Fruit fly (Drosophila melanogaster): Measurements from ENCODE around the gene CG14969.

The CG14969 gene

dm6 chr3L:3338028-3338855 is 3.5 kb upstream of the CG14969 start:
- TF ChIP-seq NFAT (GFP tag; IDR thresholded peaks at IDR 0.05) (0 out of 2 replicates have a peak, but pooled peaks have one; percentile 21), CG34422 (GFP tag; IDR thresholded peaks at IDR 0.05) (0 out of 3 replicates have a peak, but pooled peaks have one; percentile 26), kni (GFP tag; optimal IDR thresholded peaks at IDR 0.05) (peak; percentile 29), tna (GFP tag; IDR thresholded peaks at IDR 0.05; ENCODE audit: partially characterized antibody) (peak; percentile 15; the same call in 1 of the 2 replicates), nom (GFP tag; optimal IDR thresholded peaks at IDR 0.05) (peak; percentile 31), chinmo (GFP tag; IDR thresholded peaks at IDR 0.05; ENCODE audit: partially characterized antibody) (peak; percentile 77; the same call in 2 of the 4 replicates), nmo (GFP tag; optimal IDR thresholded peaks at IDR 0.05) (no peak), sens (GFP tag) (peak; percentile 52), sd (tag; optimal IDR thresholded peaks at IDR 0.05) (peak; percentile 97), CG6654 (GFP tag; optimal IDR thresholded peaks at IDR 0.05) (peak; percentile 94), Oli (tag; optimal IDR thresholded peaks at IDR 0.05) (no peak), CG3726 (GFP tag; IDR thresholded peaks at IDR 0.05) (no peak), Ets65A (GFP tag) (peak; percentile 67), Med (GFP tag) (peak; percentile 66), corto (GFP tag; optimal IDR thresholded peaks at IDR 0.05) (no peak), crol (GFP tag; IDR thresholded peaks at IDR 0.05) (peak; percentile 78), org-1 (GFP tag; optimal IDR thresholded peaks at IDR 0.05) (no peak), cad (GFP tag; optimal IDR thresholded peaks at IDR 0.05) (peak; percentile 54), CG42726 (GFP tag; IDR thresholded peaks at IDR 0.05; ENCODE audit: partially characterized antibody) (0 out of 2 replicates have a peak, but pooled peaks have one; percentile 19), CG17802 (tag; optimal IDR thresholded peaks at IDR 0.05) (peak; percentile 62), ato (GFP tag; IDR thresholded peaks at IDR 0.05; ENCODE audit: partially characterized antibody) (0 out of 2 replicates have a peak, but pooled peaks have one; percentile 25), CG4360 (GFP tag; IDR thresholded peaks at IDR 0.05) (peak; percentile 19; the same call in 1 of the 2 replicates), oc (tag; optimal IDR thresholded peaks at IDR 0.05) (peak; percentile 75), grau (tag; optimal IDR thresholded peaks at IDR 0.05) (peak; percentile 34), chm (GFP tag; IDR thresholded peaks at IDR 0.05) (peak; percentile 38; the same call in 1 of the 2 replicates), Lhr (GFP tag; optimal IDR thresholded peaks at IDR 0.05) (no peak), HLH4C (GFP tag; IDR thresholded peaks at IDR 0.05; ENCODE audit: partially characterized antibody) (0 out of 3 replicates have a peak, but pooled peaks have one; percentile 29), vvl (GFP tag; IDR thresholded peaks at IDR 0.05) (0 out of 2 replicates have a peak, but pooled peaks have one; percentile 7)

dm6 chr3L:3337345-3337928 is 2.7 kb upstream of the CG14969 start:
- TF ChIP-seq cad (GFP tag; optimal IDR thresholded peaks at IDR 0.05), result peak; percentile 4
- 0 out of 2 replicates have a peak, but pooled peaks have one; percentile 50 for TF ChIP-seq chm (GFP tag; IDR thresholded peaks at IDR 0.05)
- peak; percentile 88 for TF ChIP-seq psq (GFP tag; optimal IDR thresholded peaks at IDR 0.05)
- peak; percentile 9 for TF ChIP-seq Med (GFP tag)
- no peak for TF ChIP-seq jigr1 (GFP tag; IDR thresholded peaks at IDR 0.05)
- peak; percentile 69 for TF ChIP-seq Ets65A (GFP tag)
- TF ChIP-seq Lpt (GFP tag; optimal IDR thresholded peaks at IDR 0.05), result no peak
- TF ChIP-seq cg (GFP tag; optimal IDR thresholded peaks at IDR 0.05), result peak; percentile 54
- no peak for TF ChIP-seq CG4820 (GFP tag; optimal IDR thresholded peaks at IDR 0.05)
- no peak for TF ChIP-seq CG3995 (GFP tag; optimal IDR thresholded peaks at IDR 0.05)
